Worm (Caenorhabditis elegans): ENCODE results near the gene acbp-5.

acbp-5 gene

ce11 chrIII:13630708-13631107 lies 10.8 kb downstream of the acbp-5 start, which contains the start of gene arrd-17:
Gene arrd-17 (minus strand): TSS chrIII:13630808.
- no peak for TF ChIP-seq irx-1 (tag; optimal IDR thresholded peaks at IDR 0.05)
- no peak for TF ChIP-seq nhr-28 (tag; optimal IDR thresholded peaks at IDR 0.05)
- TF ChIP-seq dsc-1 (tag; optimal IDR thresholded peaks at IDR 0.05), result no peak
- no peak for TF ChIP-seq unc-30 (tag; optimal IDR thresholded peaks at IDR 0.05)
- TF ChIP-seq fos-1 (tag; optimal IDR thresholded peaks at IDR 0.05), result no peak
- no peak for TF ChIP-seq efl-3 (GFP tag; optimal IDR thresholded peaks at IDR 0.05)
- TF ChIP-seq nhr-47 (tag; optimal IDR thresholded peaks at IDR 0.05), result no peak
- TF ChIP-seq efl-1 (optimal IDR thresholded peaks at IDR 0.05), result no peak
- no peak for TF ChIP-seq efl-1 (GFP tag; optimal IDR thresholded peaks at IDR 0.05 in 1 of 2)
- TF ChIP-seq jun-1 (tag; optimal IDR thresholded peaks at IDR 0.05), result no peak
- no peak for TF ChIP-seq sptf-1 (tag; optimal IDR thresholded peaks at IDR 0.05)
- TF ChIP-seq dpl-1 (GFP tag; optimal IDR thresholded peaks at IDR 0.05), result no peak
- no peak for TF ChIP-seq pqm-1 (tag; optimal IDR thresholded peaks at IDR 0.05)
- TF ChIP-seq snpc-4 (tag; optimal IDR thresholded peaks at IDR 0.05), result no peak
- TF ChIP-seq nhr-19 (GFP tag; conservative IDR thresholded peaks at IDR 0.05), result no peak
- TF ChIP-seq ceh-90 (tag; optimal IDR thresholded peaks at IDR 0.05), result no peak
- TF ChIP-seq unc-62 (GFP tag; optimal IDR thresholded peaks at IDR 0.05), result no peak
- TF ChIP-seq alr-1 (tag; optimal IDR thresholded peaks at IDR 0.05; ENCODE audit: borderline replicate concordance), result no peak
- no peak for TF ChIP-seq lsy-2 (tag; optimal IDR thresholded peaks at IDR 0.05)
- TF ChIP-seq mdl-1 (tag; optimal IDR thresholded peaks at IDR 0.05), result no peak

ce11 chrIII:13626692-13627091 lies 14.8 kb downstream of the acbp-5 start, which contains the start of gene T12D8.5:
Gene T12D8.5 (minus strand): TSS chrIII:13626786.
- TF ChIP-seq C04F5.9 (tag; optimal IDR thresholded peaks at IDR 0.05) (no peak), elt-2 (tag; optimal IDR thresholded peaks at IDR 0.05) (peak; percentile 85), mdl-1 (tag; optimal IDR thresholded peaks at IDR 0.05) (peak in 1 of 2 experiments; percentile 31), rnt-1 (tag; optimal IDR thresholded peaks at IDR 0.05) (no peak), skn-1 (tag; optimal IDR thresholded peaks at IDR 0.05) (no peak), lin-39 (tag; optimal IDR thresholded peaks at IDR 0.05) (no peak), lsy-2 (tag; optimal IDR thresholded peaks at IDR 0.05) (no peak), ces-1 (GFP tag; optimal IDR thresholded peaks at IDR 0.05) (no peak), C34B4.2 (tag; optimal IDR thresholded peaks at IDR 0.05) (no peak), ceh-82 (tag; optimal IDR thresholded peaks at IDR 0.05) (no peak), nhr-85 (tag) (no peak), unc-62 (GFP tag; optimal IDR thresholded peaks at IDR 0.05) (no peak), ztf-11 (tag; optimal IDR thresholded peaks at IDR 0.05) (no peak), snpc-4 (tag; optimal IDR thresholded peaks at IDR 0.05) (no peak), nhr-12 (tag; optimal IDR thresholded peaks at IDR 0.05) (no peak), unc-86 (tag; optimal IDR thresholded peaks at IDR 0.05) (no peak), nhr-11 (tag; optimal IDR thresholded peaks at IDR 0.05) (no peak), unc-98 (GFP tag; IDR thresholded peaks at IDR 0.05) (no peak), hpl-2 (GFP tag; optimal IDR thresholded peaks at IDR 0.05) (no peak), nhr-71 (tag; optimal IDR thresholded peaks at IDR 0.05) (peak; percentile 12), lin-35 (GFP tag; optimal IDR thresholded peaks at IDR 0.05) (peak in 1 of 2 experiments; percentile 27), aly-2 (tag; optimal IDR thresholded peaks at IDR 0.05) (no peak)

- TF ChIP-seq irx-1 (tag; optimal IDR thresholded peaks at IDR 0.05) (no peak), ceh-63 (GFP tag; optimal IDR thresholded peaks at IDR 0.05) (peak; percentile 62), ama-1 (optimal IDR thresholded peaks at IDR 0.05) (peak; percentile 26), nhr-90 (tag; optimal IDR thresholded peaks at IDR 0.05; ENCODE audit: poor library complexity) (peak; percentile 16), elt-2 (tag; optimal IDR thresholded peaks at IDR 0.05) (peak; percentile 4)
Observed at ce11 chrIII:13625650-13626430, 15.6 kb downstream of the acbp-5 start.

All from whole organism, L1 larva.